Fruit fly (Drosophila melanogaster) whole organism, embryonic: ENCODE data around the gene CG6225.

ENCODE experiments used
- Antp ChIP-seq: fragments of 200-800 bp; sonication (Bioruptor generic); optimal IDR thresholded peaks from 3 replicates; lab custom pipeline; 2016; ENCODE audit warnings: missing biosample characterization, missing genetic modification characterization
- Atf3 ChIP-seq: fragments of 200-800 bp; sonication (Bioruptor generic); optimal IDR thresholded peaks from 3 replicates; lab custom pipeline; 2016; ENCODE audit warnings: missing biosample characterization, missing genetic modification characterization
- BEAF-32 ChIP-seq: fragments of 200-800 bp; sonication (Bioruptor generic); optimal IDR thresholded peaks from 3 replicates; lab custom pipeline; 2017; ENCODE audit warnings: missing biosample characterization, missing genetic modification characterization, mild to moderate bottlenecking, moderate library complexity, missing genetic modification reagents
- CG12744 ChIP-seq: fragments of 200-800 bp; sonication (Bioruptor generic); optimal IDR thresholded peaks from 2 replicates; lab custom pipeline; 2016; ENCODE audit warnings: missing biosample characterization, missing genetic modification characterization
- CG13775 ChIP-seq: fragments of 200-800 bp; sonication (Bioruptor generic); optimal IDR thresholded peaks from 3 replicates; lab custom pipeline; 2017; ENCODE audit warnings: missing biosample characterization, mild to moderate bottlenecking, missing genetic modification characterization
- CG15011 ChIP-seq: fragments of 200-800 bp; sonication (Bioruptor generic); optimal IDR thresholded peaks from 3 replicates; lab custom pipeline; 2018; ENCODE audit warnings: missing biosample characterization, mild to moderate bottlenecking, missing genetic modification characterization
- CG15269 ChIP-seq: fragments of 200-800 bp; sonication (Bioruptor generic); optimal IDR thresholded peaks from 2 replicates; lab custom pipeline; 2018; ENCODE audit warnings: missing biosample characterization, mild to moderate bottlenecking, missing genetic modification characterization, moderate library complexity
- CG16815 ChIP-seq: fragments of 200-800 bp; sonication (Bioruptor generic); optimal IDR thresholded peaks from 3 replicates; lab custom pipeline; 2017; ENCODE audit warnings: missing biosample characterization, mild to moderate bottlenecking, missing genetic modification characterization
- CG18011 ChIP-seq: fragments of 200-800 bp; sonication (Bioruptor generic); optimal IDR thresholded peaks from 2 replicates; lab custom pipeline; 2017; ENCODE audit warnings: missing biosample characterization, missing genetic modification characterization, mild to moderate bottlenecking, moderate library complexity, missing genotype
- CG18764 ChIP-seq: fragments of 200-800 bp; sonication (Bioruptor generic); optimal IDR thresholded peaks from 3 replicates; lab custom pipeline; 2016; ENCODE audit warnings: missing biosample characterization, missing genetic modification characterization
- CG31365 ChIP-seq: fragments of 200-800 bp; sonication (Bioruptor generic); optimal IDR thresholded peaks from 2 replicates; lab custom pipeline; 2018; ENCODE audit warnings: missing biosample characterization, mild to moderate bottlenecking, missing genetic modification characterization
- CG42726 ChIP-seq: fragments of 200-800 bp; sonication (Bioruptor generic); IDR thresholded peaks from 2 replicates; pipeline ENCODE4 v1.3.6; 2022; ENCODE audit warnings: missing biosample characterization, missing genetic modification characterization; ENCODE audit not compliant: partially characterized antibody
- CG6175 ChIP-seq: fragments of 200-800 bp; sonication (Bioruptor generic); IDR thresholded peaks from 3 replicates; pipeline ENCODE4 v1.3.6; 2022; ENCODE audit warnings: missing biosample characterization, missing genetic modification characterization
- CG6689 ChIP-seq: fragments of 200-800 bp; sonication (Bioruptor generic); IDR thresholded peaks from 2 replicates; pipeline ENCODE4 v1.3.6; 2022; ENCODE audit warnings: missing biosample characterization, missing genetic modification characterization
- CG7556 ChIP-seq: fragments of 200-800 bp; sonication (Bioruptor generic); optimal IDR thresholded peaks from 2 replicates; lab custom pipeline; 2017; ENCODE audit warnings: missing biosample characterization, mild to moderate bottlenecking, missing genetic modification characterization
- CG7745 ChIP-seq: fragments of 200-800 bp; sonication (Bioruptor generic); optimal IDR thresholded peaks from 2 replicates; lab custom pipeline; 2018; ENCODE audit warnings: missing biosample characterization, mild to moderate bottlenecking, missing genetic modification characterization, moderate library complexity
- Chrac-16 ChIP-seq: fragments of 200-800 bp; sonication (Bioruptor generic); optimal IDR thresholded peaks from 3 replicates; lab custom pipeline; 2016; ENCODE audit warnings: missing biosample characterization, missing genetic modification characterization
- CrebB ChIP-seq: fragments of 200-800 bp; sonication (Bioruptor generic); optimal IDR thresholded peaks from 3 replicates; lab custom pipeline; 2018; ENCODE audit warnings: missing biosample characterization, mild to moderate bottlenecking, missing genetic modification characterization
- Dbx ChIP-seq: fragments of 200-800 bp; sonication (Bioruptor generic); IDR thresholded peaks from 3 replicates; pipeline ENCODE4 v1.3.6; 2022; ENCODE audit warnings: missing biosample characterization, missing genetic modification characterization
- Doc2 ChIP-seq: fragments of 200-800 bp; sonication (Bioruptor generic); IDR thresholded peaks from 2 replicates; pipeline ENCODE4 v1.3.6; 2022; ENCODE audit warnings: missing biosample characterization, missing genetic modification characterization
- Doc3 ChIP-seq: fragments of 200-800 bp; sonication (Bioruptor generic); IDR thresholded peaks from 3 replicates; pipeline ENCODE4 v1.3.6; 2022; ENCODE audit warnings: missing biosample characterization, missing genetic modification characterization; ENCODE audit not compliant: partially characterized antibody
- Hand ChIP-seq: fragments of 200-800 bp; sonication (Bioruptor generic); optimal IDR thresholded peaks from 2 replicates; lab custom pipeline; 2017; ENCODE audit warnings: mild to moderate bottlenecking, missing biosample characterization, missing genetic modification reagents, missing genetic modification characterization
- Hr3 ChIP-seq: fragments of 200-800 bp; sonication (Bioruptor generic); optimal IDR thresholded peaks from 3 replicates; lab custom pipeline; 2016; ENCODE audit warnings: missing biosample characterization, missing genetic modification characterization
- MTF-1 ChIP-seq: fragments of 200-800 bp; sonication (Bioruptor generic); optimal IDR thresholded peaks from 2 replicates; lab custom pipeline; 2018; ENCODE audit warnings: missing biosample characterization, mild to moderate bottlenecking, missing genetic modification characterization, borderline replicate concordance
- NC2α ChIP-seq: fragments of 200-800 bp; sonication (Bioruptor generic); optimal IDR thresholded peaks from 2 replicates; lab custom pipeline; 2016; ENCODE audit warnings: missing biosample characterization, missing genetic modification characterization
- Nf-YA ChIP-seq: fragments of 200-800 bp; sonication (Bioruptor generic); IDR thresholded peaks from 2 replicates; pipeline ENCODE4 v1.3.6; 2022; ENCODE audit warnings: missing biosample characterization, missing genetic modification characterization
- Sry-δ ChIP-seq: fragments of 200-800 bp; sonication (Bioruptor generic); optimal IDR thresholded peaks from 2 replicates; lab custom pipeline; 2016; ENCODE audit warnings: missing biosample characterization, missing genetic modification characterization
- al ChIP-seq: fragments of 200-800 bp; sonication (Bioruptor generic); IDR thresholded peaks from 2 replicates; pipeline ENCODE4 v1.3.6; 2022; ENCODE audit warnings: missing biosample characterization, missing genetic modification characterization
- ap ChIP-seq: fragments of 200-800 bp; sonication (Bioruptor generic); IDR thresholded peaks from 2 replicates; pipeline ENCODE4 v1.3.6; 2022; ENCODE audit warnings: missing biosample characterization, missing genetic modification characterization
- bigmax ChIP-seq: fragments of 200-800 bp; sonication (Bioruptor generic); optimal IDR thresholded peaks from 2 replicates; lab custom pipeline; 2018; ENCODE audit warnings: missing biosample characterization, mild to moderate bottlenecking, missing genetic modification characterization
- bsh ChIP-seq, 2 experiments: fragments of 200-800 bp; sonication (Bioruptor generic); optimal IDR thresholded peaks; 2 replicates each; lab custom pipeline; 2017 to 2018; ENCODE audit warnings: mild to moderate bottlenecking in 2 of 2, missing biosample characterization in 2 of 2, missing genetic modification characterization in 2 of 2, moderate library complexity in 1 of 2
- cato ChIP-seq: fragments of 200-800 bp; sonication (Bioruptor generic); optimal IDR thresholded peaks from 2 replicates; lab custom pipeline; 2016; ENCODE audit warnings: missing biosample characterization, missing genetic modification characterization, borderline replicate concordance
- chif ChIP-seq, 2 experiments: fragments of 200-800 bp; sonication (Bioruptor generic); optimal IDR thresholded peaks; 3 replicates each; lab custom pipeline; 2016; ENCODE audit warnings: missing biosample characterization in 2 of 2, missing genetic modification characterization in 2 of 2
- crc ChIP-seq: fragments of 200-800 bp; sonication (Bioruptor generic); optimal IDR thresholded peaks from 2 replicates; lab custom pipeline; 2016; ENCODE audit warnings: missing biosample characterization, missing genetic modification characterization
- crol ChIP-seq: fragments of 200-800 bp; sonication (Bioruptor generic); IDR thresholded peaks from 2 replicates; pipeline ENCODE4 v1.3.6; 2022; ENCODE audit warnings: missing biosample characterization, missing genetic modification characterization
- gce ChIP-seq: fragments of 200-800 bp; sonication (Bioruptor generic); IDR thresholded peaks from 3 replicates; pipeline ENCODE4 v1.3.6; 2022; ENCODE audit warnings: missing biosample characterization, missing genetic modification characterization
- gfzf ChIP-seq: fragments of 200-800 bp; sonication (Bioruptor generic); optimal IDR thresholded peaks from 2 replicates; lab custom pipeline; 2016; ENCODE audit warnings: missing biosample characterization, mild to moderate bottlenecking, missing genetic modification characterization, moderate library complexity
- gro ChIP-seq: fragments of 200-800 bp; sonication (Bioruptor generic); optimal IDR thresholded peaks from 2 replicates; lab custom pipeline; 2016; ENCODE audit warnings: missing biosample characterization, missing genetic modification characterization
- kah ChIP-seq: fragments of 200-800 bp; sonication (Bioruptor generic); optimal IDR thresholded peaks from 2 replicates; lab custom pipeline; 2018; ENCODE audit warnings: missing biosample characterization, mild to moderate bottlenecking, missing genetic modification characterization
- ken ChIP-seq: fragments of 200-800 bp; sonication (Bioruptor generic); IDR thresholded peaks from 3 replicates; pipeline ENCODE4 v1.3.6; 2022; ENCODE audit warnings: missing biosample characterization, missing genetic modification characterization
- nmo ChIP-seq: fragments of 200-800 bp; sonication (Bioruptor generic); optimal IDR thresholded peaks from 2 replicates; lab custom pipeline; 2018; ENCODE audit warnings: missing biosample characterization, mild to moderate bottlenecking, missing genetic modification characterization, moderate library complexity
- pho ChIP-seq: fragments of 200-800 bp; sonication (Bioruptor generic); optimal IDR thresholded peaks from 2 replicates; lab custom pipeline; 2016; ENCODE audit warnings: missing biosample characterization, missing genetic modification characterization
- ro ChIP-seq: fragments of 200-800 bp; sonication (Bioruptor generic); IDR thresholded peaks from 2 replicates; pipeline ENCODE4 v1.3.6; 2022; ENCODE audit warnings: missing biosample characterization, missing genetic modification characterization
- schlank ChIP-seq: fragments of 200-800 bp; sonication (Bioruptor generic); optimal IDR thresholded peaks from 2 replicates; lab custom pipeline; 2018; ENCODE audit warnings: missing biosample characterization, mild to moderate bottlenecking, missing genetic modification characterization
- sd ChIP-seq: fragments of 200-800 bp; sonication (Bioruptor generic); optimal IDR thresholded peaks from 3 replicates; lab custom pipeline; 2018; ENCODE audit warnings: missing biosample characterization, mild to moderate bottlenecking, missing genetic modification characterization, moderate library complexity
- sob ChIP-seq: fragments of 200-800 bp; sonication (Bioruptor generic); IDR thresholded peaks from 2 replicates; pipeline ENCODE4 v1.3.6; 2022; ENCODE audit warnings: missing biosample characterization, missing genetic modification characterization
- sqz ChIP-seq: fragments of 200-800 bp; sonication (Bioruptor generic); optimal IDR thresholded peaks from 3 replicates; lab custom pipeline; 2018; ENCODE audit warnings: missing biosample characterization, mild to moderate bottlenecking, missing genetic modification characterization
- tna ChIP-seq: fragments of 200-800 bp; sonication (Bioruptor generic); IDR thresholded peaks from 2 replicates; pipeline ENCODE4 v1.3.6; 2022; ENCODE audit warnings: missing biosample characterization, missing genetic modification characterization; ENCODE audit not compliant: partially characterized antibody
- tx ChIP-seq: fragments of 200-800 bp; sonication (Bioruptor generic); optimal IDR thresholded peaks from 2 replicates; lab custom pipeline; 2016; ENCODE audit warnings: missing biosample characterization, missing genetic modification characterization

CG6225 gene

dm6 chr3R:12653511-12654252 is 695 bp upstream of the CG6225 start (continued):
- TF ChIP-seq BEAF-32 (GFP tag; lab: Kevin White, UChicago) (no peak), nmo (GFP tag; lab: Kevin White, UChicago) (peak; percentile 92), CG6175 (GFP tag; lab: Robert Waterston, UW) (peak; percentile 8; the same call in 1 of the 3 replicates), pho (peak; percentile 55), Antp (GFP tag; lab: Kevin White, UChicago) (peak; percentile 89), cato (GFP tag; lab: Kevin White, UChicago) (peak; percentile 28), bigmax (GFP tag; lab: Kevin White, UChicago) (no peak), Nf-YA (peak; percentile 65), sqz (GFP tag; lab: Kevin White, UChicago) (no peak), Dbx (GFP tag; lab: Robert Waterston, UW) (peak; percentile 74; the same call in 2 of the 3 replicates), tx (peak; percentile 72), gce (GFP tag; lab: Robert Waterston, UW) (peak; percentile 58; the same call in 1 of the 3 replicates), CG13775 (GFP tag; lab: Kevin White, UChicago) (peak; percentile 76), CG12744 (GFP tag; lab: Kevin White, UChicago) (peak; percentile 65), Doc2 (GFP tag; lab: Robert Waterston, UW) (0 out of 2 replicates have a peak, but pooled peaks have one; percentile 38), kah (peak; percentile 74), ken (GFP tag; lab: Robert Waterston, UW) (peak; percentile 79), CG7745 (tag; lab: Kevin White, UChicago) (no peak), chif (GFP tag; optimal IDR thresholded peaks at IDR 0.05; lab: Kevin White, UChicago) (peak; percentile 75 to 77), ro (GFP tag; lab: Robert Waterston, UW) (peak; percentile 54; the same call in 1 of the 2 replicates), sob (peak; percentile 66; the same call in 1 of the 2 replicates), CG18011 (GFP tag; lab: Kevin White, UChicago) (peak; percentile 60), gro (GFP tag; lab: Kevin White, UChicago) (no peak), crol (GFP tag; lab: Robert Waterston, UW) (no peak), al (peak; percentile 80), ap (GFP tag; lab: Robert Waterston, UW) (peak; percentile 78), CG42726 (GFP tag; lab: Robert Waterston, UW) (no peak), schlank (tag; lab: Kevin White, UChicago) (peak; percentile 26), CG18764 (peak; percentile 66), Sry-δ (GFP tag; lab: Kevin White, UChicago) (peak; percentile 20), CrebB (tag; lab: Kevin White, UChicago) (peak; percentile 56), MTF-1 (GFP tag; lab: Kevin White, UChicago) (no peak), CG31365 (tag; lab: Kevin White, UChicago) (peak; percentile 33), CG16815 (GFP tag; lab: Kevin White, UChicago) (peak; percentile 58), Atf3 (GFP tag; lab: Kevin White, UChicago) (peak; percentile 63), CG7556 (peak; percentile 85), bsh (GFP tag; optimal IDR thresholded peaks at IDR 0.05; lab: Kevin White, UChicago) (peak in 1 of 2 experiments; percentile 71), sd (no peak), CG15011 (GFP tag; lab: Kevin White, UChicago) (peak; percentile 74), tna (GFP tag; lab: Robert Waterston, UW) (no peak), gfzf (GFP tag; lab: Kevin White, UChicago) (no peak), Chrac-16 (GFP tag; lab: Kevin White, UChicago) (peak; percentile 73), CG6689 (peak; percentile 86), Hr3 (GFP tag; lab: Kevin White, UChicago) (peak; percentile 79), Hand (GFP tag; lab: Kevin White, UChicago) (peak; percentile 3), NC2α (peak; percentile 75), crc (GFP tag; lab: Kevin White, UChicago) (peak; percentile 73), Doc3 (GFP tag; lab: Robert Waterston, UW) (no peak), CG15269 (tag; lab: Kevin White, UChicago) (peak; percentile 88)
